Fruit fly (Drosophila melanogaster) whole organism: ENCODE data around the gene CG1463.

ENCODE experiments used
- CG8478 ChIP-seq: fragments of >200 bp; optimal IDR thresholded peaks from 2 replicates; lab custom pipeline; 2018; ENCODE audit warnings: inconsistent platforms
- Dll ChIP-seq: fragments of >200 bp; optimal IDR thresholded peaks from 2 replicates; lab custom pipeline; 2017
- EcR ChIP-seq, 2 experiments: fragments of >200 bp; optimal IDR thresholded peaks; 2 replicates each; lab custom pipeline; 2017; ENCODE audit warnings: missing biosample characterization in 2 of 2, missing genetic modification characterization in 2 of 2, missing genetic modification reagents in 2 of 2
- pan ChIP-seq: fragments of >200 bp; optimal IDR thresholded peaks from 2 replicates; lab custom pipeline; 2017
- psq ChIP-seq: fragments of >200 bp; optimal IDR thresholded peaks from 2 replicates; lab custom pipeline; 2017
- usp ChIP-seq: fragments of >200 bp; optimal IDR thresholded peaks from 2 replicates; lab custom pipeline; 2017; ENCODE audit warnings: missing biosample characterization, missing genetic modification characterization, mixed read lengths

DNA sequence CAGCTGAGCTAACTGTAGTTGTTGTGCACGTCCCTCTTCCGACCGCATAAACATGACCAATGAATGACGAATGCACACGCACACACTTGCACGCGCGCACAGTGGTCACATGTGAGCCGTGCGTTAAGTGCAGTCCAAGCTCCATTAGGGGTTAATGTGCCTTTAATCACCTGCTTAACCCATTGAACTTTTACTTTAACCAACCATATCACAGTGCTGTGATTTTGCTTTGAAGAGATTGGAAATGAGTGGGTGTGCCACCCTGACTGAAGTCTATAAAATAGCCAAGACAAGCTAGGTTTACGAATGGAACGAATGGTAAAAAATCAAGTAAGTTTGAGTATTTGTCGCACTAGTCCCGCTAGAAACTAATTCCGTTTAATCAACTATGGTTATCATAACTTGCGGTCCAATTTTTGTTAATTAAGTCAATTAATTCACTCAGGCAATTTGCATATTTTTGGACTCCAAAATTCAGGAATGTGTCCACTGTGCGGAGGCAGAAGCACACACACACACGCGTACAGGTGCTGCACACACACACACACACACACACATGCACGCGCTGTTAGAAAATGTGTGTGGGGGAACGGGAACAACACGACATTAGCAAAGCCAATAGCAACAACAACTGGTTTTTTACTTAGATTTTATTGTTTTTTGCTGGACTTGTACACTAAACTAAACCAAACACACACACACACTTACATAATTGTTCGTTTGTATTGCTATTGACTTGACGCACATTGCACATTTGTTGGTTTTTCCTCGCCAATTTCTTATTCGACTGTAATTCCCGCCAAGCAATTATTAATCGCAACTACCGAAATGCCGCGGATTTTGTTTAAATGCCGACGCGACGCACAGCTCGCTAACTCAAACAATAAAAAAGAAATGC is 20.0 kb downstream of the CG1463 start:
- TF ChIP-seq Dll (lab: Kevin White, UChicago) = no peak
- TF ChIP-seq psq (lab: Kevin White, UChicago) = no peak
- no peak for TF ChIP-seq usp (GFP tag; lab: Kevin White, UChicago)
- TF ChIP-seq pan (lab: Kevin White, UChicago) = no peak
- no peak for TF ChIP-seq EcR (GFP tag; optimal IDR thresholded peaks at IDR 0.05; lab: Kevin White, UChicago)
- peak; percentile 9 for TF ChIP-seq CG8478
